Fruit fly (Drosophila melanogaster) whole organism, embryonic: ENCODE data around the gene CG8861.

Experiments
- Atf6 ChIP-seq: fragments of 200-800 bp; sonication (Bioruptor generic); IDR thresholded peaks from 2 replicates; pipeline ENCODE4 v1.3.6; 2022; ENCODE audit warnings: missing biosample characterization, missing genetic modification characterization
- Awh ChIP-seq: fragments of 200-800 bp; sonication (Bioruptor generic); IDR thresholded peaks from 2 replicates; pipeline ENCODE4, ENCODE4 v1.3.6; 2022; ENCODE audit warnings: missing biosample characterization, missing genetic modification characterization
- Bdp1 ChIP-seq: fragments of 200-800 bp; sonication (Bioruptor generic); optimal IDR thresholded peaks from 3 replicates; lab custom pipeline; 2016; ENCODE audit warnings: missing biosample characterization, missing genetic modification characterization
- Blimp-1 ChIP-seq: fragments of 200-800 bp; sonication (Bioruptor generic); optimal IDR thresholded peaks from 3 replicates; lab custom pipeline; 2018; ENCODE audit warnings: missing biosample characterization, missing genetic modification characterization, mild to moderate bottlenecking, moderate library complexity, missing genetic modification reagents
- C15 ChIP-seq: fragments of 200-800 bp; sonication (Bioruptor generic); IDR thresholded peaks from 3 replicates; pipeline ENCODE4 v1.3.6; 2022; ENCODE audit warnings: missing biosample characterization, missing genetic modification characterization
- CG10654 ChIP-seq: fragments of 200-800 bp; sonication (Bioruptor generic); optimal IDR thresholded peaks from 2 replicates; lab custom pipeline; 2016; ENCODE audit warnings: missing biosample characterization, missing genetic modification characterization
- CG12071 ChIP-seq: fragments of 200-800 bp; sonication (Bioruptor generic); optimal IDR thresholded peaks from 3 replicates; lab custom pipeline; 2018; ENCODE audit warnings: missing biosample characterization, mild to moderate bottlenecking, missing genetic modification characterization
- CG13894 ChIP-seq: fragments of 200-800 bp; sonication (Bioruptor generic); optimal IDR thresholded peaks from 3 replicates; lab custom pipeline; 2018; ENCODE audit warnings: missing biosample characterization, mild to moderate bottlenecking, missing genetic modification characterization, moderate library complexity
- CG17612 ChIP-seq: fragments of 200-800 bp; sonication (Bioruptor generic); IDR thresholded peaks from 2 replicates; pipeline ENCODE4 v1.3.6; 2022; ENCODE audit warnings: missing biosample characterization, missing genetic modification characterization
- CG18764 ChIP-seq: fragments of 200-800 bp; sonication (Bioruptor generic); optimal IDR thresholded peaks from 3 replicates; lab custom pipeline; 2016; ENCODE audit warnings: missing biosample characterization, missing genetic modification characterization
- CG2129 ChIP-seq: fragments of 200-800 bp; sonication (Bioruptor generic); IDR thresholded peaks from 2 replicates; pipeline ENCODE4 v1.3.6; 2022; ENCODE audit warnings: missing biosample characterization, missing genetic modification characterization; ENCODE audit not compliant: partially characterized antibody
- CG33557 ChIP-seq: fragments of 200-800 bp; sonication (Bioruptor generic); optimal IDR thresholded peaks from 2 replicates; lab custom pipeline; 2019; ENCODE audit warnings: missing biosample characterization, mild to moderate bottlenecking, missing genetic modification characterization, moderate library complexity
- CG4404 ChIP-seq: fragments of 200-800 bp; sonication (Bioruptor generic); IDR thresholded peaks from 2 replicates; pipeline ENCODE4 v1.3.6; 2022; ENCODE audit warnings: missing biosample characterization, missing genetic modification characterization
- CG5180 ChIP-seq: fragments of 200-800 bp; sonication (Bioruptor generic); optimal IDR thresholded peaks from 3 replicates; lab custom pipeline; 2017; ENCODE audit warnings: missing biosample characterization, missing genetic modification characterization, mild to moderate bottlenecking, moderate library complexity, missing genetic modification reagents
- CG8281 ChIP-seq: fragments of 200-800 bp; sonication (Bioruptor generic); optimal IDR thresholded peaks from 2 replicates; lab custom pipeline; 2018; ENCODE audit warnings: missing biosample characterization, mild to moderate bottlenecking, missing genetic modification characterization, moderate library complexity
- CG8388 ChIP-seq: fragments of 200-800 bp; sonication (Bioruptor generic); optimal IDR thresholded peaks from 2 replicates; lab custom pipeline; 2019; ENCODE audit warnings: missing biosample characterization, mild to moderate bottlenecking, missing genetic modification characterization, moderate library complexity
- D ChIP-seq, 2 experiments: fragments of 200-800 bp in 1 of 2; fragments of >200 bp in 1 of 2; sonication (Bioruptor generic) in 1 of 2; optimal IDR thresholded peaks; 2 replicates in 1 of 2; 3 replicates in 1 of 2; lab custom pipeline; 2017; ENCODE audit warnings: mild to moderate bottlenecking in 1 of 2, missing biosample characterization in 1 of 2, missing genetic modification characterization in 1 of 2, missing genetic modification reagents in 1 of 2
- D19B ChIP-seq: fragments of 200-800 bp; sonication (Bioruptor generic); optimal IDR thresholded peaks from 2 replicates; lab custom pipeline; 2017; ENCODE audit warnings: missing biosample characterization, mild to moderate bottlenecking, missing genetic modification characterization
- Dip2 ChIP-seq: fragments of 200-800 bp; sonication (Bioruptor generic); IDR thresholded peaks from 2 replicates; pipeline ENCODE4 v1.3.6; 2022; ENCODE audit warnings: missing biosample characterization, missing genetic modification characterization
- HmgD ChIP-seq: fragments of 200-800 bp; sonication (Bioruptor generic); optimal IDR thresholded peaks from 3 replicates; lab custom pipeline; 2016; ENCODE audit warnings: missing biosample characterization, missing genetic modification characterization
- Meics ChIP-seq: fragments of 200-800 bp; sonication (Bioruptor generic); optimal IDR thresholded peaks from 2 replicates; lab custom pipeline; 2017; ENCODE audit warnings: missing biosample characterization, mild to moderate bottlenecking, missing genetic modification characterization
- Nf-YB ChIP-seq: fragments of 200-800 bp; sonication (Bioruptor generic); optimal IDR thresholded peaks from 3 replicates; lab custom pipeline; 2019; ENCODE audit warnings: missing biosample characterization, mild to moderate bottlenecking, missing genetic modification characterization, moderate library complexity
- Pdp1 ChIP-seq, 2 experiments: fragments of 200-800 bp; sonication (Bioruptor generic); optimal IDR thresholded peaks; 3 replicates each; lab custom pipeline; 2016; ENCODE audit warnings: missing biosample characterization in 2 of 2, missing genetic modification characterization in 2 of 2, mild to moderate bottlenecking in 1 of 2, moderate library complexity in 1 of 2
- Stat92E ChIP-seq, 3 experiments: fragments of >200 bp in 2 of 3; fragments of 200-800 bp in 1 of 3; sonication (Bioruptor generic) in 1 of 3; optimal IDR thresholded peaks; 2 replicates each; lab custom pipeline; 2017 to 2019; ENCODE audit warnings: missing biosample characterization in 3 of 3, missing genetic modification characterization in 3 of 3, mild to moderate bottlenecking in 1 of 3, moderate library complexity in 1 of 3
- bowl ChIP-seq: fragments of 200-800 bp; sonication (Bioruptor generic); IDR thresholded peaks from 2 replicates; pipeline ENCODE4 v1.3.6; 2022; ENCODE audit warnings: missing biosample characterization, missing genetic modification characterization
- cato ChIP-seq: fragments of 200-800 bp; sonication (Bioruptor generic); optimal IDR thresholded peaks from 2 replicates; lab custom pipeline; 2016; ENCODE audit warnings: missing biosample characterization, missing genetic modification characterization, borderline replicate concordance
- chn ChIP-seq: fragments of 200-800 bp; sonication (Bioruptor generic); optimal IDR thresholded peaks from 2 replicates; lab custom pipeline; 2016; ENCODE audit warnings: missing biosample characterization, missing genetic modification characterization
- da ChIP-seq: fragments of 200-800 bp; sonication (Bioruptor generic); optimal IDR thresholded peaks from 2 replicates; lab custom pipeline; 2016; ENCODE audit warnings: missing biosample characterization, missing genetic modification characterization
- dmrt11E ChIP-seq: fragments of 200-800 bp; sonication (Bioruptor generic); optimal IDR thresholded peaks from 3 replicates; lab custom pipeline; 2018; ENCODE audit warnings: missing biosample characterization, mild to moderate bottlenecking, missing genetic modification characterization, moderate library complexity
- dpn ChIP-seq, 2 experiments: fragments of 200-800 bp; sonication (Bioruptor generic); optimal IDR thresholded peaks; 3 replicates each; lab custom pipeline; 2016; ENCODE audit warnings: missing biosample characterization in 2 of 2, missing genetic modification characterization in 2 of 2
- emc ChIP-seq: fragments of 200-800 bp; sonication (Bioruptor generic); optimal IDR thresholded peaks from 2 replicates; lab custom pipeline; 2016; ENCODE audit warnings: missing biosample characterization, missing genetic modification characterization
- gce ChIP-seq: fragments of 200-800 bp; sonication (Bioruptor generic); IDR thresholded peaks from 3 replicates; pipeline ENCODE4 v1.3.6; 2022; ENCODE audit warnings: missing biosample characterization, missing genetic modification characterization
- gsb ChIP-seq: fragments of 200-800 bp; sonication (Bioruptor generic); IDR thresholded peaks from 2 replicates; pipeline ENCODE4 v1.3.6; 2022; ENCODE audit warnings: missing biosample characterization, missing genetic modification characterization
- ham ChIP-seq: fragments of 200-800 bp; sonication (Bioruptor generic); IDR thresholded peaks from 2 replicates; pipeline ENCODE4 v1.3.6; 2022; ENCODE audit warnings: missing biosample characterization, missing genetic modification characterization
- hbn ChIP-seq: fragments of 200-800 bp; sonication (Bioruptor generic); IDR thresholded peaks from 2 replicates; pipeline ENCODE4 v1.3.6; 2022; ENCODE audit warnings: missing biosample characterization, missing genetic modification characterization; ENCODE audit not compliant: partially characterized antibody
- her ChIP-seq: fragments of 200-800 bp; sonication (Bioruptor generic); optimal IDR thresholded peaks from 2 replicates; lab custom pipeline; 2016; ENCODE audit warnings: missing biosample characterization, missing genetic modification characterization
- hth ChIP-seq: fragments of >200 bp; optimal IDR thresholded peaks from 2 replicates; lab custom pipeline; 2017; ENCODE audit warnings: inconsistent platforms
- ind ChIP-seq: fragments of 200-800 bp; sonication (Bioruptor generic); optimal IDR thresholded peaks from 3 replicates; lab custom pipeline; 2016; ENCODE audit warnings: missing biosample characterization, missing genetic modification characterization
- knrl ChIP-seq: fragments of 200-800 bp; sonication (Bioruptor generic); IDR thresholded peaks from 3 replicates; pipeline ENCODE4 v1.3.6; 2022; ENCODE audit warnings: missing biosample characterization, missing genetic modification characterization; ENCODE audit not compliant: partially characterized antibody
- luna ChIP-seq: fragments of 200-800 bp; sonication (Bioruptor generic); optimal IDR thresholded peaks from 2 replicates; lab custom pipeline; 2016; ENCODE audit warnings: missing biosample characterization, missing genetic modification characterization
- nau ChIP-seq: fragments of 200-800 bp; sonication (Bioruptor generic); optimal IDR thresholded peaks from 3 replicates; lab custom pipeline; 2017; ENCODE audit warnings: missing biosample characterization, mild to moderate bottlenecking, missing genetic modification characterization, missing genetic modification reagents
- oc ChIP-seq: fragments of 200-800 bp; sonication (Bioruptor generic); optimal IDR thresholded peaks from 2 replicates; lab custom pipeline; 2018; ENCODE audit warnings: missing biosample characterization, mild to moderate bottlenecking, missing genetic modification characterization, moderate library complexity
- odd ChIP-seq: fragments of 200-800 bp; sonication (Bioruptor generic); optimal IDR thresholded peaks from 2 replicates; lab custom pipeline; 2017; ENCODE audit warnings: missing biosample characterization, mild to moderate bottlenecking, missing genetic modification characterization
- otp ChIP-seq: fragments of 200-800 bp; sonication (Bioruptor generic); IDR thresholded peaks from 3 replicates; pipeline ENCODE4, ENCODE4 v1.3.6; 2022; ENCODE audit warnings: missing biosample characterization, missing genetic modification characterization
- pum ChIP-seq: fragments of 200-800 bp; sonication (Bioruptor generic); optimal IDR thresholded peaks from 2 replicates; lab custom pipeline; 2016; ENCODE audit warnings: missing biosample characterization, missing genetic modification characterization
- slp2 ChIP-seq: fragments of 200-800 bp; sonication (Bioruptor generic); optimal IDR thresholded peaks from 2 replicates; lab custom pipeline; 2016; ENCODE audit warnings: missing biosample characterization, missing genetic modification characterization
- so ChIP-seq: fragments of 200-800 bp; sonication (Bioruptor generic); IDR thresholded peaks from 3 replicates; pipeline ENCODE4 v1.3.6; 2022; ENCODE audit warnings: missing biosample characterization, missing genetic modification characterization
- stwl ChIP-seq: fragments of 200-800 bp; sonication (Bioruptor generic); optimal IDR thresholded peaks from 3 replicates; lab custom pipeline; 2018; ENCODE audit warnings: missing biosample characterization, mild to moderate bottlenecking, missing genetic modification characterization, moderate library complexity
- tio ChIP-seq: fragments of 200-800 bp; sonication (Bioruptor generic); optimal IDR thresholded peaks from 2 replicates; lab custom pipeline; 2017; ENCODE audit warnings: missing biosample characterization, missing genetic modification characterization, inconsistent platforms
- vvl ChIP-seq: fragments of 200-800 bp; sonication (Bioruptor generic); IDR thresholded peaks from 2 replicates; pipeline ENCODE4 v1.3.6; 2022; ENCODE audit warnings: missing biosample characterization, missing genetic modification characterization
- wdn ChIP-seq: fragments of 200-800 bp; sonication (Bioruptor generic); IDR thresholded peaks from 2 replicates; pipeline ENCODE4 v1.3.6; 2022; ENCODE audit warnings: missing biosample characterization, missing genetic modification characterization

CG8861 gene

dm6 chr3R:9353276-9353652, 25.0 kb upstream of the CG8861 start (continued):
- TF ChIP-seq CG8281 (tag; lab: Kevin White, UChicago): peak; percentile 63
- no peak for TF ChIP-seq da (GFP tag; lab: Kevin White, UChicago)
- TF ChIP-seq stwl (tag; lab: Kevin White, UChicago): no peak
- no peak for TF ChIP-seq C15 (GFP tag; lab: Robert Waterston, UW)
- TF ChIP-seq Atf6 (GFP tag; lab: Robert Waterston, UW): no peak
- TF ChIP-seq CG13894 (tag; lab: Kevin White, UChicago): peak; percentile 23
- peak; percentile 64 for TF ChIP-seq CG5180 (GFP tag; lab: Kevin White, UChicago)
- TF ChIP-seq Pdp1 (GFP tag; optimal IDR thresholded peaks at IDR 0.05; lab: Kevin White, UChicago): peak in 1 of 2 experiments; percentile 49
- TF ChIP-seq gce (GFP tag; lab: Robert Waterston, UW): no peak
- peak; percentile 0 for TF ChIP-seq slp2 (GFP tag; lab: Kevin White, UChicago)
- no peak for TF ChIP-seq otp (GFP tag; lab: Robert Waterston, UW)
- peak; percentile 87 for TF ChIP-seq Meics (GFP tag; lab: Kevin White, UChicago)
- TF ChIP-seq luna: no peak
- TF ChIP-seq HmgD (GFP tag; lab: Kevin White, UChicago): no peak
- no peak for TF ChIP-seq emc (GFP tag; lab: Kevin White, UChicago)
- peak; percentile 75 for TF ChIP-seq CG10654 (GFP tag; lab: Kevin White, UChicago)
- TF ChIP-seq pum (GFP tag; lab: Kevin White, UChicago): peak; percentile 30
- peak; percentile 79 for TF ChIP-seq Nf-YB (GFP tag; lab: Kevin White, UChicago)
- TF ChIP-seq CG33557 (GFP tag; lab: Kevin White, UChicago): peak; percentile 60
- TF ChIP-seq her (GFP tag; lab: Kevin White, UChicago): no peak
- TF ChIP-seq CG2129 (GFP tag; lab: Robert Waterston, UW): no peak
- peak; percentile 92 for TF ChIP-seq CG8388
- TF ChIP-seq chn (GFP tag; lab: Kevin White, UChicago): peak; percentile 49
- TF ChIP-seq ham (GFP tag; lab: Robert Waterston, UW): no peak
- peak in 1 of 3 experiments; percentile 45 for TF ChIP-seq Stat92E (GFP tag; optimal IDR thresholded peaks at IDR 0.05; lab: Kevin White, UChicago)
- TF ChIP-seq knrl (GFP tag; lab: Robert Waterston, UW): no peak
- TF ChIP-seq tio (GFP tag; lab: Kevin White, UChicago): peak; percentile 85
- peak; percentile 84 for TF ChIP-seq ind (GFP tag; lab: Kevin White, UChicago)
- TF ChIP-seq hbn: no peak
- TF ChIP-seq cato (GFP tag; lab: Kevin White, UChicago): peak; percentile 75
- no peak for TF ChIP-seq Awh (GFP tag; lab: Robert Waterston, UW)
- peak; percentile 81 for TF ChIP-seq CG18764 (GFP tag; lab: Kevin White, UChicago)
- TF ChIP-seq CG4404 (GFP tag; lab: Robert Waterston, UW): no peak
- TF ChIP-seq CG17612 (GFP tag; lab: Robert Waterston, UW): no peak
- TF ChIP-seq vvl (GFP tag; lab: Robert Waterston, UW): no peak
- TF ChIP-seq CG12071 (GFP tag; lab: Kevin White, UChicago): no peak
- no peak for TF ChIP-seq wdn (GFP tag; lab: Robert Waterston, UW)
- peak; percentile 73 for TF ChIP-seq nau
- TF ChIP-seq hth (lab: Kevin White, UChicago): no peak
- TF ChIP-seq dpn (GFP tag; optimal IDR thresholded peaks at IDR 0.05; lab: Kevin White, UChicago): peak; percentile 56 to 84
- peak; percentile 72 for TF ChIP-seq oc (tag; lab: Kevin White, UChicago)
- no peak for TF ChIP-seq so (GFP tag; lab: Robert Waterston, UW)
- no peak for TF ChIP-seq Dip2 (GFP tag; lab: Robert Waterston, UW)
- TF ChIP-seq bowl (GFP tag; lab: Robert Waterston, UW): no peak
- TF ChIP-seq D (optimal IDR thresholded peaks at IDR 0.05; lab: Kevin White, UChicago): no peak
- peak; percentile 86 for TF ChIP-seq D (GFP tag; optimal IDR thresholded peaks at IDR 0.05; lab: Kevin White, UChicago)
- TF ChIP-seq dmrt11E (tag; lab: Kevin White, UChicago): peak; percentile 84
- TF ChIP-seq D19B (GFP tag; lab: Kevin White, UChicago): peak; percentile 70
- peak; percentile 87 for TF ChIP-seq odd
- TF ChIP-seq gsb (GFP tag; lab: Robert Waterston, UW): no peak
- TF ChIP-seq Blimp-1 (GFP tag; lab: Kevin White, UChicago): peak; percentile 92
- no peak for TF ChIP-seq Bdp1
